Worm (Caenorhabditis elegans): ENCODE measurements around the gene H12C20.7.

H12C20.7 gene

ce11 chrV:11525338-11525737, 47.5 kb downstream of the H12C20.7 start:
- TF ChIP-seq pha-2 (tag; optimal IDR thresholded peaks at IDR 0.05) (no peak), nfya-1 (tag; optimal IDR thresholded peaks at IDR 0.05) (peak; percentile 59)

ce11 chrV:11521448-11521847, 51.3 kb downstream of the H12C20.7 start, which contains the start of gene pafo-1:
pafo-1 (plus strand) TSS chrV:11521703.
- TF ChIP-seq pag-3 (tag; optimal IDR thresholded peaks at IDR 0.05; ENCODE audit: borderline replicate concordance) (no peak), ceh-24 (tag; optimal IDR thresholded peaks at IDR 0.05) (no peak), ceh-45 (GFP tag; IDR thresholded peaks at IDR 0.05) (no peak), ceh-14 (tag; optimal IDR thresholded peaks at IDR 0.05) (peak; percentile 36), T23F11.4 (GFP tag; optimal IDR thresholded peaks at IDR 0.05) (no peak), elt-2 (tag; optimal IDR thresholded peaks at IDR 0.05) (peak; percentile 74), mec-3 (tag; optimal IDR thresholded peaks at IDR 0.05; ENCODE audit: borderline replicate concordance) (no peak), unc-55 (GFP tag; optimal IDR thresholded peaks at IDR 0.05) (peak; percentile 53), nhr-11 (tag; optimal IDR thresholded peaks at IDR 0.05) (no peak), lim-6 (tag; optimal IDR thresholded peaks at IDR 0.05) (no peak), elt-4 (tag; optimal IDR thresholded peaks at IDR 0.05) (no peak), tbx-7 (tag; optimal IDR thresholded peaks at IDR 0.05) (peak; percentile 16), madf-2 (tag; optimal IDR thresholded peaks at IDR 0.05) (peak; percentile 42), gmeb-2 (tag; optimal IDR thresholded peaks at IDR 0.05) (peak; percentile 50), ref-2 (tag; optimal IDR thresholded peaks at IDR 0.05) (no peak), K09A11.1 (tag; optimal IDR thresholded peaks at IDR 0.05; ENCODE audit: insufficient read depth) (peak; percentile 33), ttx-3 (tag; optimal IDR thresholded peaks at IDR 0.05) (peak; percentile 12), Y22D7AL.16 (tag; optimal IDR thresholded peaks at IDR 0.05) (no peak), ceh-48 (tag; optimal IDR thresholded peaks at IDR 0.05) (peak; percentile 33), unc-3 (GFP tag; conservative IDR thresholded peaks at IDR 0.05) (peak; percentile 50; the same call in 1 of the 2 replicates), unc-3 (tag; optimal IDR thresholded peaks at IDR 0.05) (peak; percentile 49), ceh-18 (tag; optimal IDR thresholded peaks at IDR 0.05) (peak; percentile 30), dmd-4 (tag; optimal IDR thresholded peaks at IDR 0.05; ENCODE audit: borderline replicate concordance) (no peak), C38D4.7 (GFP tag; optimal IDR thresholded peaks at IDR 0.05) (peak; percentile 30), hlh-30 (tag; optimal IDR thresholded peaks at IDR 0.05; ENCODE audit: insufficient read depth) (peak; percentile 29), dve-1 (tag; optimal IDR thresholded peaks at IDR 0.05) (peak; percentile 27), pat-9 (tag; optimal IDR thresholded peaks at IDR 0.05) (peak; percentile 32), zip-5 (tag; optimal IDR thresholded peaks at IDR 0.05) (peak; percentile 9), nfya-1 (tag; optimal IDR thresholded peaks at IDR 0.05) (peak; percentile 73), unc-86 (tag; optimal IDR thresholded peaks at IDR 0.05) (peak; percentile 52), ztf-16 (tag; optimal IDR thresholded peaks at IDR 0.05) (peak; percentile 57), lin-11 (tag; optimal IDR thresholded peaks at IDR 0.05) (peak; percentile 40), che-1 (tag; optimal IDR thresholded peaks at IDR 0.05) (peak; percentile 63), ets-4 (tag; optimal IDR thresholded peaks at IDR 0.05) (peak; percentile 9), ceh-31 (tag; optimal IDR thresholded peaks at IDR 0.05) (peak; percentile 43), sox-2 (GFP tag; IDR thresholded peaks at IDR 0.05) (0 out of 2 replicates have a peak, but pooled peaks have one; percentile 33), pros-1 (tag; optimal IDR thresholded peaks at IDR 0.05) (no peak), rnt-1 (tag; optimal IDR thresholded peaks at IDR 0.05) (peak; percentile 25), sox-4 (tag; optimal IDR thresholded peaks at IDR 0.05) (peak; percentile 34), tbx-2 (tag; optimal IDR thresholded peaks at IDR 0.05) (peak; percentile 57)

All from whole organism, late embryonic.